Worm (Caenorhabditis elegans): ENCODE data around the gene T24H10.5.

DNA sequence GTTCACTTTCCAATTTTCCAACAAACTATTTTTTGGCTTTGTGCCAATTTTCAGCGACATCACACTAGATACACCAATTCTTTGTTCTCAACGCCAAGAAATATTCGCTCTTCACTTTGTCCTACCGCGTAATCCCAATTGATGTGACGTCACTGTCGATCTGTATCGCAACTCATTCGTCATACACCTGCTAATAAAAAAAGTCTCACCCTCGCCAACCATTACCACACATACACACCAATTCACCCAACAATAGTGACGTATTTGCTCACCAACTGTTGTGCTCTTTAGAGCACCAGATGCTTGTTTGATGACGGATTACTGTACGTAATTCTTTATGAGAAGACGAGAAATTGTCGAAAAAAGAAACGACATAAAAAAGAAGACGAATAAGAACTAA, 37.5 kb upstream of the T24H10.5 start:
- TF ChIP-seq tra-4 (tag; optimal IDR thresholded peaks at IDR 0.05) (no peak), ama-1 (optimal IDR thresholded peaks at IDR 0.05) (no peak), flt-1 (GFP tag; IDR thresholded peaks at IDR 0.05) (no peak), B0310.2 (tag; optimal IDR thresholded peaks at IDR 0.05) (no peak), sea-1 (GFP tag; conservative IDR thresholded peaks at IDR 0.05) (no peak), pes-1 (GFP tag; IDR thresholded peaks at IDR 0.05) (peak; percentile 46; the same call in 1 of the 2 replicates), hnd-1 (tag; optimal IDR thresholded peaks at IDR 0.05) (no peak), ceh-36 (tag; optimal IDR thresholded peaks at IDR 0.05) (no peak), F13C5.2 (tag; optimal IDR thresholded peaks at IDR 0.05) (no peak), hmbx-1 (tag; optimal IDR thresholded peaks at IDR 0.05) (no peak), tbx-11 (GFP tag; IDR thresholded peaks at IDR 0.05) (no peak)

All from whole organism, early embryonic.